Fruit fly (Drosophila melanogaster) whole organism, prepupa: ENCODE results near the gene CG11656.

Experiments
- CG11902 ChIP-seq: fragments of 200-800 bp; sonication (Bioruptor generic); optimal IDR thresholded peaks from 3 replicates; lab custom pipeline; 2016; ENCODE audit warnings: missing biosample characterization, missing genetic modification characterization
- CG15336 ChIP-seq: fragments of 200-800 bp; sonication (Bioruptor generic); IDR thresholded peaks from 2 replicates; pipeline ENCODE4 v1.3.6; 2022; ENCODE audit warnings: missing biosample characterization, missing genetic modification characterization
- CG3032 ChIP-seq: fragments of 200-800 bp; optimal IDR thresholded peaks from 2 replicates; lab custom pipeline; 2019; ENCODE audit warnings: missing biosample characterization, mild to moderate bottlenecking, missing genetic modification characterization, moderate library complexity
- CG31627 ChIP-seq: fragments of 200-800 bp; sonication (Bioruptor generic); optimal IDR thresholded peaks from 3 replicates; lab custom pipeline; 2016; ENCODE audit warnings: missing biosample characterization, missing genetic modification characterization
- CG6792 ChIP-seq: fragments of 200-800 bp; sonication (Bioruptor generic); optimal IDR thresholded peaks from 3 replicates; lab custom pipeline; 2016; ENCODE audit warnings: missing biosample characterization, missing genetic modification characterization
- CG6808 ChIP-seq: fragments of 200-800 bp; sonication (Bioruptor generic); optimal IDR thresholded peaks from 3 replicates; lab custom pipeline; 2017; ENCODE audit warnings: missing biosample characterization, missing genetic modification characterization, mild to moderate bottlenecking, moderate library complexity, missing genetic modification reagents
- CG8632 ChIP-seq: fragments of 200-800 bp; sonication (Bioruptor generic); optimal IDR thresholded peaks from 3 replicates; lab custom pipeline; 2016; ENCODE audit warnings: missing biosample characterization, missing genetic modification characterization
- Eip75B ChIP-seq: fragments of 200-800 bp; sonication (Bioruptor generic); optimal IDR thresholded peaks from 3 replicates; lab custom pipeline; 2016; ENCODE audit warnings: missing biosample characterization, missing genetic modification characterization
- Eip78C ChIP-seq: fragments of 200-800 bp; sonication (Bioruptor generic); peaks from one replicate; lab custom pipeline; 2016; ENCODE audit warnings: missing biosample characterization, missing genetic modification characterization
- Eip93F ChIP-seq: fragments of 200-800 bp; sonication (Bioruptor generic); optimal IDR thresholded peaks from 2 replicates; lab custom pipeline; 2016; ENCODE audit warnings: missing biosample characterization, mild to moderate bottlenecking, missing genetic modification characterization
- Gug ChIP-seq: fragments of 200-800 bp; sonication (Bioruptor generic); IDR thresholded peaks from 2 replicates; pipeline ENCODE4 v1.3.6; 2022; ENCODE audit warnings: missing biosample characterization, missing genetic modification characterization
- Hr39 ChIP-seq: fragments of 200-800 bp; sonication (Bioruptor generic); optimal IDR thresholded peaks from 2 replicates; lab custom pipeline; 2016; ENCODE audit warnings: missing biosample characterization, missing genetic modification characterization
- OdsH ChIP-seq: fragments of 200-800 bp; sonication (Bioruptor generic); optimal IDR thresholded peaks from 3 replicates; lab custom pipeline; 2016; ENCODE audit warnings: missing biosample characterization, missing genetic modification characterization
- Smox ChIP-seq: fragments of 200-800 bp; sonication (Bioruptor generic); optimal IDR thresholded peaks from 3 replicates; lab custom pipeline; 2016; ENCODE audit warnings: missing biosample characterization, missing genetic modification characterization
- Sox102F ChIP-seq: fragments of 200-800 bp; sonication (Bioruptor generic); optimal IDR thresholded peaks from 2 replicates; lab custom pipeline; 2016; ENCODE audit warnings: missing biosample characterization, mild to moderate bottlenecking, missing genetic modification characterization
- Sox14 ChIP-seq: fragments of 200-800 bp; sonication (Bioruptor generic); optimal IDR thresholded peaks from 3 replicates; lab custom pipeline; 2016; ENCODE audit warnings: missing biosample characterization, missing genetic modification characterization
- Sox15 ChIP-seq: fragments of 200-800 bp; sonication (Bioruptor generic); optimal IDR thresholded peaks from 3 replicates; lab custom pipeline; 2016; ENCODE audit warnings: missing biosample characterization, missing genetic modification characterization
- achi ChIP-seq: fragments of 200-800 bp; sonication (Bioruptor generic); optimal IDR thresholded peaks from 3 replicates; lab custom pipeline; 2016; ENCODE audit warnings: missing biosample characterization, missing genetic modification characterization
- acj6 ChIP-seq: fragments of 200-800 bp; sonication (Bioruptor generic); optimal IDR thresholded peaks from 3 replicates; lab custom pipeline; 2016; ENCODE audit warnings: missing biosample characterization, missing genetic modification characterization
- cyc ChIP-seq: fragments of 200-800 bp; sonication (Bioruptor generic); optimal IDR thresholded peaks from 3 replicates; lab custom pipeline; 2016; ENCODE audit warnings: missing biosample characterization, missing genetic modification characterization
- dsx ChIP-seq: fragments of 200-800 bp; optimal IDR thresholded peaks from 3 replicates; lab custom pipeline; 2019; ENCODE audit warnings: missing biosample characterization, mild to moderate bottlenecking, missing genetic modification characterization, moderate library complexity; ENCODE audit not compliant: poor library complexity, severe bottlenecking
- eg ChIP-seq: fragments of 200-800 bp; sonication (Bioruptor generic); IDR thresholded peaks from 3 replicates; pipeline ENCODE4 v1.3.6; 2022; ENCODE audit warnings: missing biosample characterization, missing genetic modification characterization
- esn ChIP-seq: fragments of 200-800 bp; sonication (Bioruptor generic); optimal IDR thresholded peaks from 2 replicates; lab custom pipeline; 2016; ENCODE audit warnings: missing biosample characterization, mild to moderate bottlenecking, missing genetic modification characterization, moderate library complexity
- fd85E ChIP-seq: fragments of 200-800 bp; sonication (Bioruptor generic); optimal IDR thresholded peaks from 3 replicates; lab custom pipeline; 2016; ENCODE audit warnings: missing biosample characterization, missing genetic modification characterization
- lz ChIP-seq: fragments of 200-800 bp; sonication (Bioruptor generic); optimal IDR thresholded peaks from 3 replicates; lab custom pipeline; 2016; ENCODE audit warnings: missing biosample characterization, missing genetic modification characterization
- net ChIP-seq: fragments of 200-800 bp; sonication (Bioruptor generic); optimal IDR thresholded peaks from 3 replicates; lab custom pipeline; 2016; ENCODE audit warnings: missing biosample characterization, missing genetic modification characterization
- spab ChIP-seq: fragments of 200-800 bp; sonication (Bioruptor generic); optimal IDR thresholded peaks from 2 replicates; lab custom pipeline; 2017; ENCODE audit warnings: missing biosample characterization, mild to moderate bottlenecking, missing genetic modification characterization, missing genetic modification reagents
- ss ChIP-seq, 2 experiments: fragments of 200-800 bp; sonication (Bioruptor generic); optimal IDR thresholded peaks; 2 replicates in 1 of 2; 3 replicates in 1 of 2; lab custom pipeline; 2017 to 2018; ENCODE audit warnings: mild to moderate bottlenecking in 2 of 2, missing biosample characterization in 2 of 2, missing genetic modification characterization in 2 of 2, moderate library complexity in 1 of 2
- svp ChIP-seq: fragments of 200-800 bp; sonication (Bioruptor generic); peaks from one replicate; lab custom pipeline; 2016; ENCODE audit warnings: missing biosample characterization, missing genetic modification characterization
- topi ChIP-seq: fragments of 200-800 bp; sonication (Bioruptor generic); optimal IDR thresholded peaks from 3 replicates; lab custom pipeline; 2016; ENCODE audit warnings: missing biosample characterization, missing genetic modification characterization
- vri ChIP-seq: fragments of 200-800 bp; sonication (Bioruptor generic); optimal IDR thresholded peaks from 3 replicates; lab custom pipeline; 2016; ENCODE audit warnings: missing biosample characterization, mild to moderate bottlenecking, missing genetic modification characterization

Gene CG11656

dm6 chr3R:12974447-12974846, 35.2 kb upstream of the CG11656 start (continued):
- TF ChIP-seq Eip93F (no peak), esn (GFP tag; lab: Kevin White, UChicago) (no peak), acj6 (GFP tag; lab: Kevin White, UChicago) (peak; percentile 24), CG31627 (GFP tag; lab: Kevin White, UChicago) (no peak), Sox102F (GFP tag; lab: Kevin White, UChicago) (peak; percentile 12), svp (GFP tag; lab: Kevin White, UChicago) (peak; percentile 64), ss (GFP tag; optimal IDR thresholded peaks at IDR 0.05; lab: Kevin White, UChicago) (no peak), net (GFP tag; lab: Kevin White, UChicago) (no peak), lz (GFP tag; lab: Kevin White, UChicago) (peak; percentile 9), Sox14 (GFP tag; lab: Kevin White, UChicago) (no peak), Hr39 (GFP tag; lab: Kevin White, UChicago) (no peak), CG6808 (GFP tag; lab: Kevin White, UChicago) (no peak), fd85E (GFP tag; lab: Kevin White, UChicago) (no peak), CG15336 (GFP tag; lab: Robert Waterston, UW) (no peak), CG8632 (GFP tag; lab: Kevin White, UChicago) (peak; percentile 30), Smox (no peak), eg (GFP tag; lab: Robert Waterston, UW) (0 out of 3 replicates have a peak, but pooled peaks have one; percentile 23), CG11902 (GFP tag; lab: Kevin White, UChicago) (no peak), vri (no peak), Eip75B (GFP tag; lab: Kevin White, UChicago) (no peak), Gug (GFP tag; lab: Robert Waterston, UW) (no peak)
- TF ChIP-seq, all 60 proteins: peak for 19

dm6 chr3R:12975223-12975622, 34.5 kb upstream of the CG11656 start:
- TF ChIP-seq spab (GFP tag; lab: Kevin White, UChicago) (no peak), cyc (GFP tag; lab: Kevin White, UChicago) (no peak), Sox15 (GFP tag; lab: Kevin White, UChicago) (no peak), esn (GFP tag; lab: Kevin White, UChicago) (no peak)

- TF ChIP-seq CG3032 (no peak), Eip78C (peak; percentile 22)
Observed at dm6 chr3R:12977371-12978050, 32.2 kb upstream of the CG11656 start, which contains the start of the genes CG7381 and CG7091. Gene CG7381, minus strand, starts transcription at chr3R:12977471. Gene CG7091, plus strand, starts transcription at chr3R:12978000.

- peak; percentile 28 for TF ChIP-seq topi
- TF ChIP-seq achi = peak; percentile 2
- TF ChIP-seq OdsH (GFP tag; lab: Kevin White, UChicago) = no peak
- peak; percentile 49 for TF ChIP-seq svp (GFP tag; lab: Kevin White, UChicago)
- peak; percentile 19 for TF ChIP-seq dsx
- no peak for TF ChIP-seq CG6792 (GFP tag; lab: Kevin White, UChicago)
- peak; percentile 43 for TF ChIP-seq Sox14 (GFP tag; lab: Kevin White, UChicago)
Observed at dm6 chr3R:12980628-12981219, 29.0 kb upstream of the CG11656 start, which contains the start of gene Paip2. Gene Paip2, plus strand, starts transcription at chr3R:12980792.
